Worm (Caenorhabditis elegans) whole organism, L4/young adult: Measurements from ENCODE around the gene atgp-1.

Source experiments
- W03F9.2 ChIP-seq: fragments of 150-350 bp; optimal IDR thresholded peaks from 2 replicates; lab custom pipeline; 2014; ENCODE audit warnings: missing biosample characterization, missing genetic modification characterization
- dao-5 ChIP-seq: sonication (generic microtip); optimal IDR thresholded peaks from 2 replicates; lab custom pipeline; 2016; ENCODE audit warnings: missing genotype, missing genetic modification characterization, moderate library complexity, missing compliant biosample characterization
- him-1 ChIP-seq: sonication (generic microtip); optimal IDR thresholded peaks from 2 replicates; lab custom pipeline; 2016; ENCODE audit warnings: missing genotype, missing genetic modification reagents, missing genetic modification characterization, missing compliant biosample characterization

The atgp-1 gene

ce11 chrIV:17278861-17279591, 9.9 kb downstream of the atgp-1 start, which contains the start of gene hsp-1:
hsp-1 (plus strand) TSS chrIV:17278959.
- TF ChIP-seq dao-5 (tag; lab: Kevin White, UChicago) (no peak), him-1 (no peak), W03F9.2 (tag; lab: Kevin White, UChicago) (no peak)

ce11 chrIV:17279592-17280440, 10.7 kb downstream of the atgp-1 start:
- TF ChIP-seq W03F9.2 (tag; lab: Kevin White, UChicago), result no peak
- no peak for TF ChIP-seq dao-5 (tag; lab: Kevin White, UChicago)
- no peak for TF ChIP-seq him-1

ce11 chrIV:17280441-17280939, 11.3 kb downstream of the atgp-1 start:
- TF ChIP-seq dao-5 (tag; lab: Kevin White, UChicago) (no peak), him-1 (no peak), W03F9.2 (tag; lab: Kevin White, UChicago) (no peak)

ce11 chrIV:17281060-17282021, 12.2 kb downstream of the atgp-1 start:
- TF ChIP-seq him-1, result peak; percentile 58
- peak; percentile 91 for TF ChIP-seq W03F9.2 (tag; lab: Kevin White, UChicago)
- TF ChIP-seq dao-5 (tag; lab: Kevin White, UChicago), result no peak

- TF ChIP-seq him-1, result no peak
- TF ChIP-seq W03F9.2 (tag; lab: Kevin White, UChicago), result no peak
- no peak for TF ChIP-seq dao-5 (tag; lab: Kevin White, UChicago)
Observed at ce11 chrIV:17284099-17284498, 15.0 kb downstream of the atgp-1 start, which contains the start of gene nra-1. nra-1 (minus strand) TSS chrIV:17284199.

ce11 chrIV:17285263-17285662, 16.1 kb downstream of the atgp-1 start:
- TF ChIP-seq W03F9.2 (tag; lab: Kevin White, UChicago) (no peak), dao-5 (tag; lab: Kevin White, UChicago) (no peak), him-1 (no peak)

- TF ChIP-seq dao-5 (tag; lab: Kevin White, UChicago) (no peak), him-1 (no peak)
Observed at ce11 chrIV:17287908-17288675, 18.9 kb downstream of the atgp-1 start, which contains the start of gene zipt-7.1. zipt-7.1 (minus strand) TSS chrIV:17288139.

- TF ChIP-seq dao-5 (tag; lab: Kevin White, UChicago) (no peak), W03F9.2 (tag; lab: Kevin White, UChicago) (no peak)
Observed at ce11 chrIV:17291629-17292199, 22.6 kb downstream of the atgp-1 start, which contains the start of the genes T28F3.11 and slc-17.4. T28F3.11 (minus strand) TSS chrIV:17291679. slc-17.4 (minus strand) TSS chrIV:17291733.

- TF ChIP-seq W03F9.2 (tag; lab: Kevin White, UChicago) (no peak), him-1 (no peak), dao-5 (tag; lab: Kevin White, UChicago) (no peak)
Observed at ce11 chrIV:17292350-17292749, 23.2 kb downstream of the atgp-1 start.

ce11 chrIV:17293068-17293467, 23.9 kb downstream of the atgp-1 start:
- TF ChIP-seq him-1 (no peak), W03F9.2 (tag; lab: Kevin White, UChicago) (no peak), dao-5 (tag; lab: Kevin White, UChicago) (no peak)

ce11 chrIV:17293679-17294078, 24.5 kb downstream of the atgp-1 start:
- TF ChIP-seq W03F9.2 (tag; lab: Kevin White, UChicago) (no peak), him-1 (no peak), dao-5 (tag; lab: Kevin White, UChicago) (no peak)

- TF ChIP-seq dao-5 (tag; lab: Kevin White, UChicago), result no peak
- TF ChIP-seq W03F9.2 (tag; lab: Kevin White, UChicago), result no peak
- TF ChIP-seq him-1, result no peak
Observed at ce11 chrIV:17294489-17294888, 25.3 kb downstream of the atgp-1 start, which contains the start of gene T28F3.5. T28F3.5 (plus strand) TSS chrIV:17294789.
